Fruit fly (Drosophila melanogaster): ENCODE results near the gene Cpr65Ax2.

Gene Cpr65Ax2

dm6 chr3L:6139924-6140574 lies 10.6 kb downstream of the Cpr65Ax2 start, which contains the start of gene Cpr65Av (continued):
- TF ChIP-seq H2.0 (GFP tag; IDR thresholded peaks at IDR 0.05) (no peak), usp (GFP tag; optimal IDR thresholded peaks at IDR 0.05) (no peak), CG8478 (optimal IDR thresholded peaks at IDR 0.05) (no peak), p53 (GFP tag; optimal IDR thresholded peaks at IDR 0.05) (no peak), Hand (GFP tag; optimal IDR thresholded peaks at IDR 0.05) (no peak), Xbp1 (GFP tag; optimal IDR thresholded peaks at IDR 0.05) (no peak), maf-S (GFP tag; optimal IDR thresholded peaks at IDR 0.05) (no peak), wor (GFP tag; IDR thresholded peaks at IDR 0.05) (no peak), dmrt11E (tag; optimal IDR thresholded peaks at IDR 0.05) (no peak), Fer1 (GFP tag; optimal IDR thresholded peaks at IDR 0.05) (peak; percentile 25), Mrtf (GFP tag; IDR thresholded peaks at IDR 0.05) (no peak), Dek (tag; optimal IDR thresholded peaks at IDR 0.05) (no peak), ewg (GFP tag; optimal IDR thresholded peaks at IDR 0.05) (no peak), wdn (GFP tag; IDR thresholded peaks at IDR 0.05) (no peak), CG8290 (GFP tag; optimal IDR thresholded peaks at IDR 0.05) (no peak), CG8290 (tag; optimal IDR thresholded peaks at IDR 0.05) (peak in 1 of 2 experiments; percentile 40), CG4730 (GFP tag; IDR thresholded peaks at IDR 0.05) (no peak), Max (GFP tag; optimal IDR thresholded peaks at IDR 0.05) (no peak), pita (GFP tag; optimal IDR thresholded peaks at IDR 0.05) (no peak), lab (GFP tag; optimal IDR thresholded peaks at IDR 0.05) (peak; percentile 25), org-1 (GFP tag; optimal IDR thresholded peaks at IDR 0.05) (no peak), Fer2 (tag; optimal IDR thresholded peaks at IDR 0.05) (no peak), Sox100B (GFP tag; optimal IDR thresholded peaks at IDR 0.05) (peak; percentile 38), Sry-β (GFP tag; optimal IDR thresholded peaks at IDR 0.05) (no peak), hb (GFP tag; IDR thresholded peaks at IDR 0.05; ENCODE audit: partially characterized antibody) (no peak), CG31441 (GFP tag; IDR thresholded peaks at IDR 0.05) (0 out of 2 replicates have a peak, but pooled peaks have one; percentile 12), CG1603 (tag; optimal IDR thresholded peaks at IDR 0.05) (peak; percentile 48), CG12659 (GFP tag; optimal IDR thresholded peaks at IDR 0.05) (no peak), CG13287 (GFP tag; IDR thresholded peaks at IDR 0.05; ENCODE audit: partially characterized antibody) (no peak), CG18764 (GFP tag; optimal IDR thresholded peaks at IDR 0.05) (no peak), CG4854 (GFP tag; optimal IDR thresholded peaks at IDR 0.05) (no peak), klu (GFP tag; IDR thresholded peaks at IDR 0.05) (no peak), Neu2 (GFP tag; optimal IDR thresholded peaks at IDR 0.05; ENCODE audit: borderline replicate concordance) (no peak), unc-4 (GFP tag; IDR thresholded peaks at IDR 0.05; ENCODE audit: partially characterized antibody) (no peak)

dm6 chr3L:6138586-6138985 lies 12.1 kb downstream of the Cpr65Ax2 start:
- TF ChIP-seq vvl (GFP tag; IDR thresholded peaks at IDR 0.05) (peak; percentile 76), hth (optimal IDR thresholded peaks at IDR 0.05) (no peak), CG7372 (GFP tag; IDR thresholded peaks at IDR 0.05) (no peak), NK7.1 (GFP tag; optimal IDR thresholded peaks at IDR 0.05) (no peak), abd-A (tag; optimal IDR thresholded peaks at IDR 0.05) (peak; percentile 62), rib (GFP tag; IDR thresholded peaks at IDR 0.05) (peak; percentile 51; the same call in 1 of the 2 replicates), sd (tag; optimal IDR thresholded peaks at IDR 0.05) (peak; percentile 51), Spps (tag; optimal IDR thresholded peaks at IDR 0.05) (no peak), chinmo (GFP tag; IDR thresholded peaks at IDR 0.05; ENCODE audit: partially characterized antibody) (peak; percentile 79; the same call in 3 of the 4 replicates)
